Fruit fly (Drosophila melanogaster) whole organism, embryonic: Measurements from ENCODE around the gene fz.
A peak's percentile ranks its signal among the peaks of the same experiment; 100 is the strongest.

Experiments used
- ATbp ChIP-seq: fragments of 200-800 bp; sonication (Bioruptor generic); optimal IDR thresholded peaks from 2 replicates; lab custom pipeline; 2017; ENCODE audit warnings: missing biosample characterization, mild to moderate bottlenecking, missing genetic modification characterization, missing genetic modification reagents
- CG10209 ChIP-seq: fragments of 200-800 bp; sonication (Bioruptor generic); optimal IDR thresholded peaks from 3 replicates; lab custom pipeline; 2017; ENCODE audit warnings: missing biosample characterization, mild to moderate bottlenecking, missing genetic modification characterization, missing genetic modification reagents
- CG10565 ChIP-seq: fragments of 200-800 bp; sonication (Bioruptor generic); optimal IDR thresholded peaks from 3 replicates; lab custom pipeline; 2016; ENCODE audit warnings: missing biosample characterization, mild to moderate bottlenecking, missing genetic modification characterization
- CG11398 ChIP-seq: fragments of 200-800 bp; sonication (Bioruptor generic); optimal IDR thresholded peaks from 2 replicates; lab custom pipeline; 2016; ENCODE audit warnings: missing biosample characterization, missing genetic modification characterization
- CG15011 ChIP-seq: fragments of 200-800 bp; sonication (Bioruptor generic); optimal IDR thresholded peaks from 3 replicates; lab custom pipeline; 2018; ENCODE audit warnings: missing biosample characterization, mild to moderate bottlenecking, missing genetic modification characterization
- CG15696 ChIP-seq: fragments of 200-800 bp; sonication (Bioruptor generic); optimal IDR thresholded peaks from 2 replicates; lab custom pipeline; 2019; ENCODE audit warnings: missing biosample characterization, mild to moderate bottlenecking, missing genetic modification characterization, moderate library complexity
- CG17361 ChIP-seq: fragments of 200-800 bp; sonication (Bioruptor generic); IDR thresholded peaks from 3 replicates; pipeline ENCODE4 v1.3.6; 2022; ENCODE audit warnings: missing biosample characterization, missing genetic modification characterization
- CG18599 ChIP-seq: fragments of 200-800 bp; sonication (Bioruptor generic); optimal IDR thresholded peaks from 3 replicates; lab custom pipeline; 2017; ENCODE audit warnings: missing biosample characterization, missing genetic modification characterization, mild to moderate bottlenecking, moderate library complexity, missing genetic modification reagents
- CG2202 ChIP-seq: fragments of 200-800 bp; sonication (Bioruptor generic); optimal IDR thresholded peaks from 2 replicates; lab custom pipeline; 2018; ENCODE audit warnings: missing biosample characterization, mild to moderate bottlenecking, missing genetic modification characterization
- CG34422 ChIP-seq: fragments of 200-800 bp; sonication (Bioruptor generic); IDR thresholded peaks from 3 replicates; pipeline ENCODE4 v1.3.6; 2022; ENCODE audit warnings: missing biosample characterization, missing genetic modification characterization
- CG7987 ChIP-seq: fragments of 200-800 bp; sonication (Bioruptor generic); optimal IDR thresholded peaks from 2 replicates; lab custom pipeline; 2018; ENCODE audit warnings: missing biosample characterization, mild to moderate bottlenecking, missing genetic modification characterization, moderate library complexity
- CG8089 ChIP-seq: fragments of 200-800 bp; sonication (Bioruptor generic); optimal IDR thresholded peaks from 3 replicates; lab custom pipeline; 2016; ENCODE audit warnings: missing biosample characterization, missing genetic modification characterization
- CG8924 ChIP-seq: fragments of 200-800 bp; optimal IDR thresholded peaks from 3 replicates; lab custom pipeline; 2019; ENCODE audit warnings: missing biosample characterization, mild to moderate bottlenecking, missing genetic modification characterization, moderate library complexity
- CG9797 ChIP-seq: fragments of 200-800 bp; sonication (Bioruptor generic); optimal IDR thresholded peaks from 3 replicates; lab custom pipeline; 2018; ENCODE audit warnings: missing biosample characterization, mild to moderate bottlenecking, missing genetic modification characterization
- D19A ChIP-seq: fragments of 200-800 bp; optimal IDR thresholded peaks from 3 replicates; lab custom pipeline; 2019; ENCODE audit warnings: missing biosample characterization, mild to moderate bottlenecking, missing genetic modification characterization, moderate library complexity
- Dfd ChIP-seq, 2 experiments: fragments of >200 bp; optimal IDR thresholded peaks; 2 replicates each; lab custom pipeline; 2017; ENCODE audit warnings: missing biosample characterization in 2 of 2, missing genetic modification characterization in 2 of 2
- E2f1 ChIP-seq: fragments of 200-800 bp; sonication (Bioruptor generic); IDR thresholded peaks from 2 replicates; pipeline ENCODE4 v1.3.6; 2022; ENCODE audit warnings: missing biosample characterization, missing genetic modification characterization
- Eip74EF ChIP-seq, 2 experiments: fragments of 200-800 bp in 1 of 2; fragments of >200 bp in 1 of 2; sonication (Bioruptor generic) in 1 of 2; optimal IDR thresholded peaks; 2 replicates each; lab custom pipeline; 2017 to 2019; ENCODE audit warnings: missing biosample characterization in 2 of 2, missing genetic modification characterization in 2 of 2, mild to moderate bottlenecking in 1 of 2, moderate library complexity in 1 of 2
- H2.0 ChIP-seq: fragments of 200-800 bp; sonication (Bioruptor generic); IDR thresholded peaks from 2 replicates; pipeline ENCODE4 v1.3.6; 2022; ENCODE audit warnings: missing biosample characterization, missing genetic modification characterization
- HLH3B ChIP-seq: fragments of 200-800 bp; sonication (Bioruptor generic); IDR thresholded peaks from 2 replicates; pipeline ENCODE4 v1.3.6; 2022; ENCODE audit warnings: missing biosample characterization, missing genetic modification characterization
- Hand ChIP-seq: fragments of 200-800 bp; sonication (Bioruptor generic); optimal IDR thresholded peaks from 2 replicates; lab custom pipeline; 2017; ENCODE audit warnings: mild to moderate bottlenecking, missing biosample characterization, missing genetic modification reagents, missing genetic modification characterization
- Meics ChIP-seq: fragments of 200-800 bp; sonication (Bioruptor generic); optimal IDR thresholded peaks from 2 replicates; lab custom pipeline; 2017; ENCODE audit warnings: missing biosample characterization, mild to moderate bottlenecking, missing genetic modification characterization
- Mrtf ChIP-seq: fragments of 200-800 bp; sonication (Bioruptor generic); IDR thresholded peaks from 3 replicates; pipeline ENCODE4 v1.3.6; 2022; ENCODE audit warnings: missing biosample characterization, missing genetic modification characterization
- ab ChIP-seq: fragments of 200-800 bp; sonication (Bioruptor generic); optimal IDR thresholded peaks from 2 replicates; lab custom pipeline; 2016; ENCODE audit warnings: missing biosample characterization, missing genetic modification characterization
- abd-A ChIP-seq: fragments of 200-800 bp; sonication (Bioruptor generic); optimal IDR thresholded peaks from 3 replicates; lab custom pipeline; 2019; ENCODE audit warnings: missing biosample characterization, mild to moderate bottlenecking, missing genetic modification characterization, moderate library complexity
- cas ChIP-seq: fragments of 200-800 bp; sonication (Bioruptor generic); IDR thresholded peaks from 2 replicates; pipeline ENCODE4 v1.3.6; 2022; ENCODE audit warnings: missing biosample characterization, missing genetic modification characterization
- dati ChIP-seq: fragments of 200-800 bp; sonication (Bioruptor generic); IDR thresholded peaks from 2 replicates; pipeline ENCODE4 v1.3.6; 2022; ENCODE audit warnings: missing biosample characterization, missing genetic modification characterization
- fd64A ChIP-seq: fragments of 200-800 bp; sonication (Bioruptor generic); optimal IDR thresholded peaks from 3 replicates; lab custom pipeline; 2018; ENCODE audit warnings: missing biosample characterization, mild to moderate bottlenecking, missing genetic modification characterization
- gcm ChIP-seq: fragments of 200-800 bp; sonication (Bioruptor generic); optimal IDR thresholded peaks from 2 replicates; lab custom pipeline; 2019; ENCODE audit warnings: missing biosample characterization, mild to moderate bottlenecking, missing genetic modification characterization, moderate library complexity
- hbn ChIP-seq: fragments of 200-800 bp; sonication (Bioruptor generic); IDR thresholded peaks from 2 replicates; pipeline ENCODE4 v1.3.6; 2022; ENCODE audit warnings: missing biosample characterization, missing genetic modification characterization; ENCODE audit not compliant: partially characterized antibody
- her ChIP-seq: fragments of 200-800 bp; sonication (Bioruptor generic); optimal IDR thresholded peaks from 2 replicates; lab custom pipeline; 2016; ENCODE audit warnings: missing biosample characterization, missing genetic modification characterization
- insv ChIP-seq, 2 experiments: fragments of 200-800 bp; sonication (Bioruptor generic); optimal IDR thresholded peaks; 3 replicates each; lab custom pipeline; 2016 to 2018; ENCODE audit warnings: missing biosample characterization in 2 of 2, missing genetic modification characterization in 2 of 2
- jumu ChIP-seq: fragments of 200-800 bp; sonication (Bioruptor generic); optimal IDR thresholded peaks from 3 replicates; lab custom pipeline; 2016; ENCODE audit warnings: missing biosample characterization, missing genetic modification characterization
- kay ChIP-seq: fragments of 200-800 bp; sonication (Bioruptor generic); optimal IDR thresholded peaks from 2 replicates; lab custom pipeline; 2016; ENCODE audit warnings: missing biosample characterization, missing genetic modification characterization
- ken ChIP-seq: fragments of 200-800 bp; sonication (Bioruptor generic); IDR thresholded peaks from 3 replicates; pipeline ENCODE4 v1.3.6; 2022; ENCODE audit warnings: missing biosample characterization, missing genetic modification characterization
- lbe ChIP-seq: fragments of 200-800 bp; sonication (Bioruptor generic); optimal IDR thresholded peaks from 2 replicates; lab custom pipeline; 2016; ENCODE audit warnings: missing biosample characterization, mild to moderate bottlenecking, missing genetic modification characterization
- mld ChIP-seq: fragments of 200-800 bp; sonication (Bioruptor generic); IDR thresholded peaks from 3 replicates; pipeline ENCODE4 v1.3.6; 2022; ENCODE audit warnings: missing biosample characterization, missing genetic modification characterization; ENCODE audit not compliant: partially characterized antibody
- nom ChIP-seq: fragments of 200-800 bp; sonication (Bioruptor generic); optimal IDR thresholded peaks from 2 replicates; lab custom pipeline; 2017; ENCODE audit warnings: missing biosample characterization, missing genetic modification characterization, mild to moderate bottlenecking, moderate library complexity, missing genetic modification reagents
- tll ChIP-seq, 2 experiments: fragments of 200-800 bp in 1 of 2; fragments of >200 bp in 1 of 2; sonication (Bioruptor generic) in 1 of 2; optimal IDR thresholded peaks; 2 replicates each; lab custom pipeline; 2017 to 2019; ENCODE audit warnings: missing biosample characterization in 2 of 2, missing genetic modification characterization in 2 of 2, mild to moderate bottlenecking in 1 of 2, moderate library complexity in 1 of 2
- trem ChIP-seq: fragments of 200-800 bp; optimal IDR thresholded peaks from 3 replicates; lab custom pipeline; 2019; ENCODE audit warnings: missing biosample characterization, mild to moderate bottlenecking, missing genetic modification characterization, moderate library complexity
- trh ChIP-seq: fragments of 200-800 bp; sonication (Bioruptor generic); optimal IDR thresholded peaks from 2 replicates; lab custom pipeline; 2016; ENCODE audit warnings: missing biosample characterization, missing genetic modification characterization
- vfl ChIP-seq: fragments of 200-800 bp; sonication (Bioruptor generic); optimal IDR thresholded peaks from 2 replicates; lab custom pipeline; 2016; ENCODE audit warnings: missing biosample characterization, missing genetic modification characterization

Gene fz

DNA sequence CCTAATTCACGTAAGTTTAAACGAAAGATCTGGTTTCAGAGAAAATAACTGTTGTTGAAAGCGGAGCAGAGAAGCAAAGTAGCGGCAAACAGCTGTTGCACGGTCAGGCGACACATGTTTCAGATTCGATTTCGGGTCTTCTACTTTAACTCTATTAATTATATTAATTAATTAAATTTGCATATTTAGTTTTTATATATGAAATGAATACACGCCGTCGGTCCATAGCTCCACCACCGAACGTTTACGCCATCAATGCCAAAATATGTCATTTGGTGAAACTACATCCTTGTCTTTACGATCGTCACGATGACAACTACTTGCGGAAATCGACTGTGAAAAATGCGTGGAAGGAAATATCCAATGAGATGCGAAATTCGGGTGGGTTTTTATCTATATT lies 136.7 kb downstream of the fz start (continued):
- no peak for TF ChIP-seq Dfd (GFP tag; optimal IDR thresholded peaks at IDR 0.05; lab: Kevin White, UChicago)
- TF ChIP-seq E2f1 (GFP tag; lab: Robert Waterston, UW): no peak
- no peak; the same call in 2 of the 3 replicates for TF ChIP-seq CG34422 (GFP tag; lab: Robert Waterston, UW)
- TF ChIP-seq abd-A (tag; lab: Kevin White, UChicago): no peak
- no peak for TF ChIP-seq dati (GFP tag; lab: Robert Waterston, UW)
- TF ChIP-seq gcm (GFP tag; lab: Kevin White, UChicago): peak; percentile 50
- peak; percentile 30 for TF ChIP-seq CG15696 (tag; lab: Kevin White, UChicago)
- no peak for TF ChIP-seq Hand (GFP tag; lab: Kevin White, UChicago)
- no peak for TF ChIP-seq CG18599
- TF ChIP-seq CG7987 (GFP tag; lab: Kevin White, UChicago): no peak
- TF ChIP-seq D19A (tag; lab: Kevin White, UChicago): peak; percentile 22
- no peak for TF ChIP-seq mld (GFP tag; lab: Robert Waterston, UW)
- TF ChIP-seq nom (GFP tag; lab: Kevin White, UChicago): peak; percentile 34
- no peak for TF ChIP-seq ken (GFP tag; lab: Robert Waterston, UW)
- no peak for TF ChIP-seq Mrtf (GFP tag; lab: Robert Waterston, UW)
- TF ChIP-seq HLH3B (GFP tag; lab: Robert Waterston, UW): 0 out of 2 replicates have a peak, but pooled peaks have one; percentile 37
- TF ChIP-seq CG2202 (tag; lab: Kevin White, UChicago): no peak
- TF ChIP-seq ATbp (GFP tag; lab: Kevin White, UChicago): peak; percentile 42
- no peak for TF ChIP-seq vfl
- TF ChIP-seq Eip74EF (GFP tag; optimal IDR thresholded peaks at IDR 0.05; lab: Kevin White, UChicago): no peak
- no peak for TF ChIP-seq trh (GFP tag; lab: Kevin White, UChicago)
- no peak for TF ChIP-seq fd64A (GFP tag; lab: Kevin White, UChicago)
- no peak for TF ChIP-seq CG17361
- no peak for TF ChIP-seq lbe (GFP tag; lab: Kevin White, UChicago)
- TF ChIP-seq CG10565 (GFP tag; lab: Kevin White, UChicago): no peak
- 0 out of 2 replicates have a peak, but pooled peaks have one; percentile 17 for TF ChIP-seq H2.0 (GFP tag; lab: Robert Waterston, UW)
- TF ChIP-seq insv (GFP tag; optimal IDR thresholded peaks at IDR 0.05; lab: Kevin White, UChicago): no peak
- TF ChIP-seq tll (GFP tag; optimal IDR thresholded peaks at IDR 0.05; lab: Kevin White, UChicago): no peak
- TF ChIP-seq trem: no peak
- TF ChIP-seq CG8089: no peak
- TF ChIP-seq ab (GFP tag; lab: Kevin White, UChicago): no peak
- no peak for TF ChIP-seq kay (GFP tag; lab: Kevin White, UChicago)
- TF ChIP-seq CG11398 (GFP tag; lab: Kevin White, UChicago): no peak
- no peak for TF ChIP-seq CG8924 (tag; lab: Kevin White, UChicago)
- TF ChIP-seq CG9797 (GFP tag; lab: Kevin White, UChicago): no peak
- no peak for TF ChIP-seq hbn (GFP tag; lab: Robert Waterston, UW)
- TF ChIP-seq CG10209 (GFP tag; lab: Kevin White, UChicago): no peak
- no peak for TF ChIP-seq her (GFP tag; lab: Kevin White, UChicago)
- TF ChIP-seq CG15011: no peak
- no peak for TF ChIP-seq jumu (GFP tag; lab: Kevin White, UChicago)
- no peak for TF ChIP-seq cas (GFP tag; lab: Robert Waterston, UW)
- peak; percentile 21 for TF ChIP-seq Meics (GFP tag; lab: Kevin White, UChicago)
